Worm (Caenorhabditis elegans) whole organism, late embryonic: ENCODE results near the gene tatn-1.

Experiments
- K09A11.1 ChIP-seq: sonication (generic microtip); optimal IDR thresholded peaks from 2 replicates; lab custom pipeline; 2017; ENCODE audit warnings: antibody characterized with exemption, mild to moderate bottlenecking, missing genetic modification characterization, missing compliant biosample characterization; ENCODE audit not compliant: insufficient read depth
- ceh-31 ChIP-seq: sonication (generic microtip); optimal IDR thresholded peaks from 2 replicates; lab custom pipeline; 2016; ENCODE audit warnings: missing genetic modification characterization, missing compliant biosample characterization
- dve-1 ChIP-seq: sonication (generic microtip); optimal IDR thresholded peaks from 2 replicates; lab custom pipeline; 2017; ENCODE audit warnings: antibody characterized with exemption, mild to moderate bottlenecking, missing genetic modification characterization, missing compliant biosample characterization

- TF ChIP-seq ceh-31 (tag; lab: Kevin White, UChicago) (peak; percentile 59), K09A11.1 (tag; lab: Kevin White, UChicago) (no peak), dve-1 (tag; lab: Kevin White, UChicago) (peak; percentile 46)
Observed at ce11 chrX:14746948-14747347, 43.9 kb upstream of the tatn-1 start, which contains the start of gene C05G5.2.
